Worm (Caenorhabditis elegans): ENCODE results near the gene nsph-1.1.

DNA sequence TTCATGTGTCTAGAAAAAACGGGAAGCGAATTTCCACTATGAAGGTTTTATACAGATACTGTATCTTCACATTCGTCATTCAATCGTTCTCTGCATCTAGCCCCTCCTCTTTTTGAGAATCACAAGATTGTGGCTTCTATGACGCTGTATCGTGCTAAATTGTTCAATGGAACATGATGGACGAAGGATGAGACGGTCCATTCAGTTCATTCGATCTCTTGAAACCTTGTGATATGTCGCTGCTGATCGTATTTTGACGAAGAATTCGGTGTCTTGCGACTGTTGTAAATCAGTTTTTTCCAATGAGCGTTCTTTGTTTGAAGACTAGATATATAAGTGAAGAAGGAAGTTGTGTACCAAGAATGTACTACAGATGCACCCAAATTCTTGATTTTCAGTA lies 47.1 kb downstream of the nsph-1.1 start:
- no peak for TF ChIP-seq aly-1 (tag; optimal IDR thresholded peaks at IDR 0.05)
- no peak for TF ChIP-seq ama-1 (optimal IDR thresholded peaks at IDR 0.05)
- no peak for TF ChIP-seq B0310.2 (tag; optimal IDR thresholded peaks at IDR 0.05)
- no peak for TF ChIP-seq tbx-11 (GFP tag; IDR thresholded peaks at IDR 0.05)
- no peak for TF ChIP-seq tra-4 (tag; optimal IDR thresholded peaks at IDR 0.05)
- no peak for TF ChIP-seq tbx-37 (GFP tag; conservative IDR thresholded peaks at IDR 0.05)
- TF ChIP-seq flt-1 (GFP tag; IDR thresholded peaks at IDR 0.05): no peak
- TF ChIP-seq F13C5.2 (tag; optimal IDR thresholded peaks at IDR 0.05): no peak

Measured in whole organism, early embryonic.